Fruit fly (Drosophila melanogaster) whole organism, embryonic: ENCODE measurements around the gene ago.

Experiments
- CG11696 ChIP-seq: fragments of 200-800 bp; sonication (Bioruptor generic); IDR thresholded peaks from 2 replicates; pipeline ENCODE4 v1.3.6; 2022; ENCODE audit warnings: missing biosample characterization, missing genetic modification characterization
- CG15011 ChIP-seq: fragments of 200-800 bp; sonication (Bioruptor generic); optimal IDR thresholded peaks from 3 replicates; lab custom pipeline; 2018; ENCODE audit warnings: missing biosample characterization, mild to moderate bottlenecking, missing genetic modification characterization
- CG15601 ChIP-seq: fragments of 200-800 bp; sonication (Bioruptor generic); optimal IDR thresholded peaks from 3 replicates; lab custom pipeline; 2019; ENCODE audit warnings: missing biosample characterization, mild to moderate bottlenecking, missing genetic modification characterization, moderate library complexity
- CG15696 ChIP-seq: fragments of 200-800 bp; sonication (Bioruptor generic); optimal IDR thresholded peaks from 2 replicates; lab custom pipeline; 2019; ENCODE audit warnings: missing biosample characterization, mild to moderate bottlenecking, missing genetic modification characterization, moderate library complexity
- CG16779 ChIP-seq: fragments of 200-800 bp; sonication (Bioruptor generic); IDR thresholded peaks from 2 replicates; pipeline ENCODE4 v1.3.6; 2022; ENCODE audit warnings: missing biosample characterization, missing genetic modification characterization
- CG17186 ChIP-seq: fragments of 200-800 bp; sonication (Bioruptor generic); optimal IDR thresholded peaks from 3 replicates; lab custom pipeline; 2017; ENCODE audit warnings: missing biosample characterization, missing genetic modification reagents, missing genetic modification characterization
- CG17802 ChIP-seq: fragments of 200-800 bp; sonication (Bioruptor generic); optimal IDR thresholded peaks from 2 replicates; lab custom pipeline; 2018; ENCODE audit warnings: missing biosample characterization, mild to moderate bottlenecking, missing genetic modification characterization, moderate library complexity
- CG18599 ChIP-seq: fragments of 200-800 bp; sonication (Bioruptor generic); optimal IDR thresholded peaks from 3 replicates; lab custom pipeline; 2017; ENCODE audit warnings: missing biosample characterization, missing genetic modification characterization, mild to moderate bottlenecking, moderate library complexity, missing genetic modification reagents
- CG32772 ChIP-seq: fragments of 200-800 bp; sonication (Bioruptor generic); IDR thresholded peaks from 2 replicates; pipeline ENCODE4 v1.3.6; 2022; ENCODE audit warnings: missing biosample characterization, missing genetic modification characterization
- CG3838 ChIP-seq: fragments of 200-800 bp; sonication (Bioruptor generic); optimal IDR thresholded peaks from 3 replicates; lab custom pipeline; 2016; ENCODE audit warnings: missing biosample characterization, missing genetic modification characterization
- CG4360 ChIP-seq: fragments of 200-800 bp; sonication (Bioruptor generic); IDR thresholded peaks from 2 replicates; pipeline ENCODE4 v1.3.6; 2022; ENCODE audit warnings: missing biosample characterization, missing genetic modification characterization
- CG4424 ChIP-seq: fragments of 200-800 bp; sonication (Bioruptor generic); optimal IDR thresholded peaks from 3 replicates; lab custom pipeline; 2016; ENCODE audit warnings: missing biosample characterization, missing genetic modification characterization
- CG4617 ChIP-seq: fragments of 200-800 bp; sonication (Bioruptor generic); optimal IDR thresholded peaks from 3 replicates; lab custom pipeline; 2016; ENCODE audit warnings: missing biosample characterization, missing genetic modification characterization, borderline replicate concordance
- CG5953 ChIP-seq: fragments of 200-800 bp; sonication (Bioruptor generic); IDR thresholded peaks from 2 replicates; pipeline ENCODE4 v1.3.6; 2022; ENCODE audit warnings: missing biosample characterization, missing genetic modification characterization
- CG6254 ChIP-seq: fragments of 200-800 bp; sonication (Bioruptor generic); optimal IDR thresholded peaks from 3 replicates; lab custom pipeline; 2017; ENCODE audit warnings: mild to moderate bottlenecking, missing biosample characterization, missing genetic modification reagents, missing genetic modification characterization
- CG6683 ChIP-seq: fragments of 200-800 bp; sonication (Bioruptor generic); optimal IDR thresholded peaks from 2 replicates; lab custom pipeline; 2017; ENCODE audit warnings: missing biosample characterization, mild to moderate bottlenecking, missing genetic modification characterization, missing genetic modification reagents
- CG8290 ChIP-seq, 3 experiments: fragments of 200-800 bp; sonication (Bioruptor generic); optimal IDR thresholded peaks; 2 replicates each; lab custom pipeline; 2016 to 2019; ENCODE audit warnings: missing biosample characterization in 3 of 3, missing genetic modification characterization in 3 of 3, mild to moderate bottlenecking in 2 of 3, moderate library complexity in 1 of 3
- CG8924 ChIP-seq: fragments of 200-800 bp; optimal IDR thresholded peaks from 3 replicates; lab custom pipeline; 2019; ENCODE audit warnings: missing biosample characterization, mild to moderate bottlenecking, missing genetic modification characterization, moderate library complexity
- CHES-1-like ChIP-seq: fragments of 200-800 bp; sonication (Bioruptor generic); optimal IDR thresholded peaks from 2 replicates; lab custom pipeline; 2016; ENCODE audit warnings: missing biosample characterization, missing genetic modification characterization
- Chrac-16 ChIP-seq: fragments of 200-800 bp; sonication (Bioruptor generic); optimal IDR thresholded peaks from 3 replicates; lab custom pipeline; 2016; ENCODE audit warnings: missing biosample characterization, missing genetic modification characterization
- CoRest ChIP-seq: fragments of 200-800 bp; sonication (Bioruptor generic); optimal IDR thresholded peaks from 3 replicates; lab custom pipeline; 2018; ENCODE audit warnings: missing biosample characterization, mild to moderate bottlenecking, missing genetic modification characterization, moderate library complexity
- CrebB ChIP-seq: fragments of 200-800 bp; sonication (Bioruptor generic); optimal IDR thresholded peaks from 3 replicates; lab custom pipeline; 2018; ENCODE audit warnings: missing biosample characterization, mild to moderate bottlenecking, missing genetic modification characterization
- Doc3 ChIP-seq: fragments of 200-800 bp; sonication (Bioruptor generic); IDR thresholded peaks from 3 replicates; pipeline ENCODE4 v1.3.6; 2022; ENCODE audit warnings: missing biosample characterization, missing genetic modification characterization; ENCODE audit not compliant: partially characterized antibody
- Ets97D ChIP-seq: fragments of 200-800 bp; sonication (Bioruptor generic); optimal IDR thresholded peaks from 3 replicates; lab custom pipeline; 2016; ENCODE audit warnings: missing biosample characterization, missing genetic modification characterization
- Hr3 ChIP-seq: fragments of 200-800 bp; sonication (Bioruptor generic); optimal IDR thresholded peaks from 3 replicates; lab custom pipeline; 2016; ENCODE audit warnings: missing biosample characterization, missing genetic modification characterization
- Hr51 ChIP-seq, 2 experiments: fragments of 200-800 bp; sonication (Bioruptor generic); optimal IDR thresholded peaks; 2 replicates in 1 of 2; 3 replicates in 1 of 2; lab custom pipeline; 2016 to 2018; ENCODE audit warnings: missing biosample characterization in 2 of 2, missing genetic modification characterization in 2 of 2, mild to moderate bottlenecking in 1 of 2, moderate library complexity in 1 of 2
- MBD-R2 ChIP-seq: fragments of 200-800 bp; sonication (Bioruptor generic); IDR thresholded peaks from 2 replicates; pipeline ENCODE4 v1.3.6; 2022; ENCODE audit warnings: missing biosample characterization, missing genetic modification characterization
- Med ChIP-seq: fragments of 200-800 bp; sonication (Bioruptor generic); peaks from one replicate; lab custom pipeline; 2016; ENCODE audit warnings: missing biosample characterization, missing genetic modification characterization, mild to moderate bottlenecking, inconsistent platforms, moderate library complexity
- Mrtf ChIP-seq: fragments of 200-800 bp; sonication (Bioruptor generic); IDR thresholded peaks from 3 replicates; pipeline ENCODE4 v1.3.6; 2022; ENCODE audit warnings: missing biosample characterization, missing genetic modification characterization
- Nf-YC ChIP-seq: fragments of 200-800 bp; optimal IDR thresholded peaks from 3 replicates; lab custom pipeline; 2019; ENCODE audit warnings: missing biosample characterization, mild to moderate bottlenecking, missing genetic modification characterization, moderate library complexity
- Rx ChIP-seq: fragments of 200-800 bp; sonication (Bioruptor generic); IDR thresholded peaks from 2 replicates; pipeline ENCODE4 v1.3.6; 2022; ENCODE audit warnings: missing biosample characterization, missing genetic modification characterization
- Six4 ChIP-seq: fragments of 200-800 bp; sonication (Bioruptor generic); optimal IDR thresholded peaks from 2 replicates; lab custom pipeline; 2016; ENCODE audit warnings: missing biosample characterization, missing genetic modification characterization
- Spps ChIP-seq: fragments of 200-800 bp; sonication (Bioruptor generic); optimal IDR thresholded peaks from 2 replicates; lab custom pipeline; 2018; ENCODE audit warnings: missing biosample characterization, mild to moderate bottlenecking, missing genetic modification characterization
- Ssrp ChIP-seq: fragments of 200-800 bp; sonication (Bioruptor generic); optimal IDR thresholded peaks from 2 replicates; lab custom pipeline; 2018; ENCODE audit warnings: missing biosample characterization, mild to moderate bottlenecking, missing genetic modification characterization, moderate library complexity
- TFAM ChIP-seq: fragments of 200-800 bp; sonication (Bioruptor generic); optimal IDR thresholded peaks from 2 replicates; lab custom pipeline; 2017; ENCODE audit warnings: missing biosample characterization, missing genetic modification characterization, inconsistent platforms
- Usf ChIP-seq: fragments of 200-800 bp; sonication (Bioruptor generic); optimal IDR thresholded peaks from 2 replicates; lab custom pipeline; 2017; ENCODE audit warnings: missing genotype, missing biosample characterization, missing genetic modification characterization
- ac ChIP-seq: fragments of 200-800 bp; sonication (Bioruptor generic); optimal IDR thresholded peaks from 3 replicates; lab custom pipeline; 2017; ENCODE audit warnings: missing biosample characterization, mild to moderate bottlenecking, missing genetic modification characterization
- ash1 ChIP-seq: fragments of 200-800 bp; sonication (Bioruptor generic); optimal IDR thresholded peaks from 2 replicates; lab custom pipeline; 2018; ENCODE audit warnings: missing biosample characterization, mild to moderate bottlenecking, missing genetic modification characterization
- dmrt99B ChIP-seq: fragments of 200-800 bp; sonication (Bioruptor generic); optimal IDR thresholded peaks from 2 replicates; lab custom pipeline; 2018; ENCODE audit warnings: missing biosample characterization, mild to moderate bottlenecking, missing genetic modification characterization, moderate library complexity
- dpn ChIP-seq, 2 experiments: fragments of 200-800 bp; sonication (Bioruptor generic); optimal IDR thresholded peaks; 3 replicates each; lab custom pipeline; 2016; ENCODE audit warnings: missing biosample characterization in 2 of 2, missing genetic modification characterization in 2 of 2
- fd64A ChIP-seq: fragments of 200-800 bp; sonication (Bioruptor generic); optimal IDR thresholded peaks from 3 replicates; lab custom pipeline; 2018; ENCODE audit warnings: missing biosample characterization, mild to moderate bottlenecking, missing genetic modification characterization
- fd96Cb ChIP-seq: fragments of 200-800 bp; sonication (Bioruptor generic); optimal IDR thresholded peaks from 2 replicates; lab custom pipeline; 2018; ENCODE audit warnings: missing biosample characterization, mild to moderate bottlenecking, missing genetic modification characterization, moderate library complexity
- gem ChIP-seq: fragments of 200-800 bp; sonication (Bioruptor generic); optimal IDR thresholded peaks from 2 replicates; lab custom pipeline; 2019; ENCODE audit warnings: missing biosample characterization, mild to moderate bottlenecking, missing genetic modification characterization, moderate library complexity
- gsb-n ChIP-seq: fragments of 200-800 bp; sonication (Bioruptor generic); optimal IDR thresholded peaks from 3 replicates; lab custom pipeline; 2018; ENCODE audit warnings: missing biosample characterization, mild to moderate bottlenecking, missing genetic modification characterization
- nmo ChIP-seq: fragments of 200-800 bp; sonication (Bioruptor generic); optimal IDR thresholded peaks from 2 replicates; lab custom pipeline; 2018; ENCODE audit warnings: missing biosample characterization, mild to moderate bottlenecking, missing genetic modification characterization, moderate library complexity
- otp ChIP-seq: fragments of 200-800 bp; sonication (Bioruptor generic); IDR thresholded peaks from 3 replicates; pipeline ENCODE4, ENCODE4 v1.3.6; 2022; ENCODE audit warnings: missing biosample characterization, missing genetic modification characterization
- ro ChIP-seq: fragments of 200-800 bp; sonication (Bioruptor generic); IDR thresholded peaks from 2 replicates; pipeline ENCODE4 v1.3.6; 2022; ENCODE audit warnings: missing biosample characterization, missing genetic modification characterization
- sens ChIP-seq: fragments of 200-800 bp; sonication (Bioruptor generic); peaks from one replicate; lab custom pipeline; 2016; ENCODE audit warnings: missing biosample characterization, missing genetic modification characterization
- zf30C ChIP-seq: fragments of 200-800 bp; sonication (Bioruptor generic); optimal IDR thresholded peaks from 3 replicates; lab custom pipeline; 2018; ENCODE audit warnings: missing biosample characterization, mild to moderate bottlenecking, missing genetic modification characterization

The ago gene

DNA sequence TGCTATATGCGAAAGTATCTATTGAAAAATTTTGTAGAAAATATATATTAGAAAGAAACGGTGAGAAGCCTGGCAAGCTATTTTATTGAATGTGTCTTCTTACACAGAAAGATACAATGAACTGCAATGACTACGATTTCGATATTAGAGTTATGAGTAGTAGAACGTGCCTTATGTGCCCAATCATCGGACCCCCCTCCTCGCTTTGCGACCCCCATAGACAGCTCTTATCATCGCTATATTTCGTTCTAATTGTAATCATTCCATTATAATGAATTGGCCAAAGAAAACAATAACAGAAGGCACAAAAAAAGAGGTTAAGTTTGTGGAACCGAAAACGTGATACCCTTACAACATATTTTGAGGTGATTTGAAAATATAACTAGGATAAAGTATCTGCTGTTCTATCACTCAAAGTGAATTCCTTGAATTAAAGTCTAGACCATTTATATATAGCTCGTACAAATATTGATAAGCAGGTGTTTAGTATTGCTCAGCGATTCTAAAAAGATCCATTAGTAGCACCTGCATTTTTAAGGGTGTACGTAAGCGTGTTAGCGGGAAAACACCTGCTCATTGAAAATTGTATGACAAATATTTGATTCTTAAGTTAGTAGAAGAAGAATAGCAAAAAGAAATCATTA is 21.3 kb downstream of the ago start (continued):
- no peak for TF ChIP-seq CG4617 (GFP tag; lab: Kevin White, UChicago)
- TF ChIP-seq nmo (GFP tag; lab: Kevin White, UChicago) = peak; percentile 56
- TF ChIP-seq CG6683 (GFP tag; lab: Kevin White, UChicago) = no peak
- no peak for TF ChIP-seq CG15696 (tag; lab: Kevin White, UChicago)
- TF ChIP-seq TFAM (GFP tag; lab: Kevin White, UChicago) = no peak
- TF ChIP-seq CG8924 (tag; lab: Kevin White, UChicago) = peak; percentile 19
- no peak for TF ChIP-seq Usf (GFP tag; lab: Kevin White, UChicago)
- peak; percentile 50 for TF ChIP-seq ac (GFP tag; lab: Kevin White, UChicago)
- TF ChIP-seq CHES-1-like (GFP tag; lab: Kevin White, UChicago) = no peak
- TF ChIP-seq Hr51 (GFP tag; optimal IDR thresholded peaks at IDR 0.05; lab: Kevin White, UChicago) = peak in 1 of 2 experiments; percentile 14
- TF ChIP-seq CoRest (tag; lab: Kevin White, UChicago) = peak; percentile 31
- no peak for TF ChIP-seq otp
- TF ChIP-seq Spps = no peak
- no peak for TF ChIP-seq Doc3 (GFP tag; lab: Robert Waterston, UW)
- no peak for TF ChIP-seq Rx
- TF ChIP-seq Ets97D (GFP tag; lab: Kevin White, UChicago) = peak; percentile 2
- TF ChIP-seq fd96Cb (tag; lab: Kevin White, UChicago) = peak; percentile 51
- no peak for TF ChIP-seq CG5953
- peak in 1 of 2 experiments; percentile 16 for TF ChIP-seq dpn (GFP tag; optimal IDR thresholded peaks at IDR 0.05; lab: Kevin White, UChicago)
- no peak for TF ChIP-seq Nf-YC
- TF ChIP-seq CG8290 (GFP tag; optimal IDR thresholded peaks at IDR 0.05; lab: Kevin White, UChicago) = no peak
- TF ChIP-seq CG8290 (tag; optimal IDR thresholded peaks at IDR 0.05; lab: Kevin White, UChicago) = no peak
- TF ChIP-seq CG17802 = no peak
- peak; percentile 26 for TF ChIP-seq Ssrp (tag; lab: Kevin White, UChicago)
- no peak for TF ChIP-seq zf30C (GFP tag; lab: Kevin White, UChicago)
- TF ChIP-seq CG4360 (GFP tag; lab: Robert Waterston, UW) = no peak
- TF ChIP-seq CG6254 (GFP tag; lab: Kevin White, UChicago) = no peak
- peak; percentile 5 for TF ChIP-seq CG18599 (GFP tag; lab: Kevin White, UChicago)
- no peak for TF ChIP-seq CG17186
- no peak for TF ChIP-seq ro
- TF ChIP-seq CG11696 (GFP tag; lab: Robert Waterston, UW) = no peak
- no peak for TF ChIP-seq Six4 (GFP tag; lab: Kevin White, UChicago)
- TF ChIP-seq MBD-R2 (GFP tag; lab: Robert Waterston, UW) = no peak
- TF ChIP-seq gsb-n (tag; lab: Kevin White, UChicago) = peak; percentile 7
- TF ChIP-seq CG4424 (GFP tag; lab: Kevin White, UChicago) = peak; percentile 21
- peak; percentile 44 for TF ChIP-seq dmrt99B (tag; lab: Kevin White, UChicago)
- TF ChIP-seq CG15011 (GFP tag; lab: Kevin White, UChicago) = no peak
- TF ChIP-seq ash1 = no peak
- TF ChIP-seq CG16779 (GFP tag; lab: Robert Waterston, UW) = no peak
- TF ChIP-seq CG3838 (GFP tag; lab: Kevin White, UChicago) = no peak
- peak; percentile 70 for TF ChIP-seq sens (GFP tag; lab: Kevin White, UChicago)
- peak; percentile 73 for TF ChIP-seq Med (GFP tag; lab: Kevin White, UChicago)
- no peak for TF ChIP-seq fd64A (GFP tag; lab: Kevin White, UChicago)
- no peak for TF ChIP-seq Chrac-16 (GFP tag; lab: Kevin White, UChicago)
- TF ChIP-seq CG32772 (GFP tag; lab: Robert Waterston, UW) = no peak
- no peak for TF ChIP-seq Hr3 (GFP tag; lab: Kevin White, UChicago)
- peak; percentile 59 for TF ChIP-seq gem (tag; lab: Kevin White, UChicago)
- no peak for TF ChIP-seq Mrtf (GFP tag; lab: Robert Waterston, UW)
- no peak for TF ChIP-seq CG15601 (tag; lab: Kevin White, UChicago)
- no peak for TF ChIP-seq CrebB (tag; lab: Kevin White, UChicago)
